Fruit fly (Drosophila melanogaster): Measurements from ENCODE around the gene Gnpat.

Gnpat gene

dm6 chr3R:25471853-25472634 lies 18.7 kb downstream of the Gnpat start:
- TF ChIP-seq Sp1 (GFP tag; optimal IDR thresholded peaks at IDR 0.05) (no peak), dsf (GFP tag; optimal IDR thresholded peaks at IDR 0.05; ENCODE audit: borderline replicate concordance) (no peak), rgr (GFP tag; optimal IDR thresholded peaks at IDR 0.05) (peak; percentile 16), psq (GFP tag; optimal IDR thresholded peaks at IDR 0.05) (peak; percentile 98), Vsx2 (GFP tag; optimal IDR thresholded peaks at IDR 0.05; ENCODE audit: partially characterized antibody) (no peak), Mio (GFP tag; optimal IDR thresholded peaks at IDR 0.05) (no peak), Rel (GFP tag; optimal IDR thresholded peaks at IDR 0.05) (peak; percentile 17), Rel (tag; optimal IDR thresholded peaks at IDR 0.05) (no peak)

dm6 chr3R:25466166-25466565 lies 24.6 kb downstream of the Gnpat start:
- TF ChIP-seq brk (GFP tag; optimal IDR thresholded peaks at IDR 0.05) (no peak), Rel (GFP tag; optimal IDR thresholded peaks at IDR 0.05) (no peak), Rel (tag; optimal IDR thresholded peaks at IDR 0.05) (peak; percentile 98), sv (GFP tag; optimal IDR thresholded peaks at IDR 0.05) (no peak)

dm6 chr3R:25462642-25463317 lies 28.0 kb downstream of the Gnpat start:
- TF ChIP-seq rgr (GFP tag; optimal IDR thresholded peaks at IDR 0.05) (peak; percentile 88), fru (GFP tag; optimal IDR thresholded peaks at IDR 0.05) (peak; percentile 87), CG9705 (GFP tag; optimal IDR thresholded peaks at IDR 0.05) (peak; percentile 76), Hr83 (GFP tag; optimal IDR thresholded peaks at IDR 0.05; ENCODE audit: poor library complexity, severe bottlenecking) (no peak), HLH106 (tag; optimal IDR thresholded peaks at IDR 0.05) (peak; percentile 93), dsf (GFP tag; optimal IDR thresholded peaks at IDR 0.05; ENCODE audit: borderline replicate concordance) (peak; percentile 51), lola (GFP tag; optimal IDR thresholded peaks at IDR 0.05) (no peak), CG32264 (GFP tag; optimal IDR thresholded peaks at IDR 0.05) (peak; percentile 17), tai (GFP tag; optimal IDR thresholded peaks at IDR 0.05) (peak; percentile 26), Dfd (GFP tag; optimal IDR thresholded peaks at IDR 0.05) (no peak), dl (GFP tag; optimal IDR thresholded peaks at IDR 0.05; ENCODE audit: insufficient read depth in 1 of 2, partially characterized antibody in 2 of 2) (no peak), Rel (GFP tag; optimal IDR thresholded peaks at IDR 0.05) (peak; percentile 72), Rel (tag; optimal IDR thresholded peaks at IDR 0.05) (peak; percentile 62), woc (GFP tag; optimal IDR thresholded peaks at IDR 0.05) (peak; percentile 84), h (GFP tag; optimal IDR thresholded peaks at IDR 0.05) (peak; percentile 87), Abd-B (GFP tag; optimal IDR thresholded peaks at IDR 0.05) (no peak), psq (GFP tag; optimal IDR thresholded peaks at IDR 0.05) (peak; percentile 86), Dif (GFP tag; optimal IDR thresholded peaks at IDR 0.05; ENCODE audit: partially characterized antibody) (no peak), usp (GFP tag; optimal IDR thresholded peaks at IDR 0.05) (no peak), Hr78 (GFP tag; optimal IDR thresholded peaks at IDR 0.05) (no peak), Myc (optimal IDR thresholded peaks at IDR 0.05) (no peak), foxo (GFP tag; optimal IDR thresholded peaks at IDR 0.05) (peak in 1 of 2 experiments; percentile 93), Vsx2 (GFP tag; optimal IDR thresholded peaks at IDR 0.05; ENCODE audit: partially characterized antibody) (peak; percentile 68), GATAd (GFP tag; optimal IDR thresholded peaks at IDR 0.05) (no peak), Mio (GFP tag; optimal IDR thresholded peaks at IDR 0.05) (no peak), br (GFP tag; optimal IDR thresholded peaks at IDR 0.05) (peak; percentile 42), Hnf4 (GFP tag; optimal IDR thresholded peaks at IDR 0.05) (peak; percentile 73), N (GFP tag; optimal IDR thresholded peaks at IDR 0.05) (no peak), ey (GFP tag; optimal IDR thresholded peaks at IDR 0.05) (peak; percentile 75), dmrt93B (GFP tag; optimal IDR thresholded peaks at IDR 0.05) (peak; percentile 77), pan (optimal IDR thresholded peaks at IDR 0.05) (no peak), OdsH (GFP tag; optimal IDR thresholded peaks at IDR 0.05) (peak; percentile 92), brk (GFP tag; optimal IDR thresholded peaks at IDR 0.05) (peak; percentile 90), CrebA (GFP tag; optimal IDR thresholded peaks at IDR 0.05; ENCODE audit: borderline replicate concordance) (peak; percentile 18), sv (GFP tag; optimal IDR thresholded peaks at IDR 0.05) (no peak), jim (GFP tag; optimal IDR thresholded peaks at IDR 0.05) (no peak), sage (GFP tag; optimal IDR thresholded peaks at IDR 0.05) (peak; percentile 66), Jra (GFP tag; optimal IDR thresholded peaks at IDR 0.05) (peak; percentile 52), Sp1 (GFP tag; optimal IDR thresholded peaks at IDR 0.05) (peak; percentile 93)

Data from whole organism, wandering third instar larva.